Fruit fly (Drosophila melanogaster) whole organism, pupa: ENCODE measurements around the gene CG6441.

ENCODE experiments used
- CG10348 ChIP-seq: fragments of 200-800 bp; sonication (Bioruptor generic); IDR thresholded peaks from 2 replicates; pipeline ENCODE4 v1.3.6; 2022; ENCODE audit warnings: missing biosample characterization, missing genetic modification characterization
- CG12605 ChIP-seq: fragments of 200-800 bp; sonication (Bioruptor generic); IDR thresholded peaks from 2 replicates; pipeline ENCODE4 v1.3.6; 2022; ENCODE audit warnings: missing biosample characterization, missing genetic modification characterization
- CG13204 ChIP-seq: fragments of 200-800 bp; sonication (Bioruptor generic); optimal IDR thresholded peaks from 2 replicates; lab custom pipeline; 2018; ENCODE audit warnings: missing biosample characterization, mild to moderate bottlenecking, missing genetic modification characterization, moderate library complexity
- CG14655 ChIP-seq: fragments of 200-800 bp; sonication (Bioruptor generic); optimal IDR thresholded peaks from 3 replicates; lab custom pipeline; 2017; ENCODE audit warnings: mild to moderate bottlenecking, missing biosample characterization, missing genetic modification reagents, missing genetic modification characterization
- CG15710 ChIP-seq: fragments of 200-800 bp; sonication (Bioruptor generic); optimal IDR thresholded peaks from 2 replicates; lab custom pipeline; 2018; ENCODE audit warnings: missing biosample characterization, mild to moderate bottlenecking, missing genetic modification characterization, moderate library complexity
- CG17806 ChIP-seq: fragments of 200-800 bp; sonication (Bioruptor generic); optimal IDR thresholded peaks from 2 replicates; lab custom pipeline; 2018; ENCODE audit warnings: missing biosample characterization, mild to moderate bottlenecking, missing genetic modification characterization, moderate library complexity
- CG32121 ChIP-seq: fragments of 200-800 bp; sonication (Bioruptor generic); IDR thresholded peaks from 2 replicates; pipeline ENCODE4 v1.3.6; 2022; ENCODE audit warnings: missing biosample characterization, missing genetic modification characterization
- CG34367 ChIP-seq: fragments of 200-800 bp; sonication (Bioruptor generic); optimal IDR thresholded peaks from 2 replicates; lab custom pipeline; 2018; ENCODE audit warnings: missing biosample characterization, mild to moderate bottlenecking, missing genetic modification characterization
- CG4496 ChIP-seq: fragments of 200-800 bp; sonication (Bioruptor generic); IDR thresholded peaks from 3 replicates; pipeline ENCODE4 v1.3.6; 2022; ENCODE audit warnings: missing biosample characterization, missing genetic modification characterization
- CG8159 ChIP-seq: fragments of 200-800 bp; sonication (Bioruptor generic); optimal IDR thresholded peaks from 3 replicates; lab custom pipeline; 2018; ENCODE audit warnings: missing biosample characterization, mild to moderate bottlenecking, missing genetic modification characterization, moderate library complexity
- CG8301 ChIP-seq: fragments of 200-800 bp; sonication (Bioruptor generic); optimal IDR thresholded peaks from 2 replicates; lab custom pipeline; 2018; ENCODE audit warnings: missing biosample characterization, mild to moderate bottlenecking, missing genetic modification characterization
- CG9948 ChIP-seq: fragments of 200-800 bp; sonication (Bioruptor generic); optimal IDR thresholded peaks from 2 replicates; lab custom pipeline; 2018; ENCODE audit warnings: missing biosample characterization, mild to moderate bottlenecking, missing genetic modification characterization, moderate library complexity
- D1 ChIP-seq: fragments of 200-800 bp; sonication (Bioruptor generic); optimal IDR thresholded peaks from 2 replicates; lab custom pipeline; 2018; ENCODE audit warnings: missing biosample characterization, mild to moderate bottlenecking, missing genetic modification characterization, moderate library complexity
- EcR ChIP-seq: fragments of 200-800 bp; sonication (Bioruptor generic); optimal IDR thresholded peaks from 3 replicates; lab custom pipeline; 2019; ENCODE audit warnings: missing biosample characterization, missing genetic modification characterization, mild to moderate bottlenecking, moderate library complexity, missing genetic modification reagents
- Ets98B ChIP-seq: fragments of 200-800 bp; sonication (Bioruptor generic); IDR thresholded peaks from 2 replicates; pipeline ENCODE4 v1.3.6; 2022; ENCODE audit warnings: missing biosample characterization, missing genetic modification characterization
- Pif1B ChIP-seq: fragments of 200-800 bp; sonication (Bioruptor generic); optimal IDR thresholded peaks from 3 replicates; lab custom pipeline; 2016; ENCODE audit warnings: missing biosample characterization, missing genetic modification characterization
- Snoo ChIP-seq: fragments of 200-800 bp; sonication (Bioruptor generic); optimal IDR thresholded peaks from 3 replicates; lab custom pipeline; 2017; ENCODE audit warnings: missing biosample characterization, mild to moderate bottlenecking, missing genetic modification characterization, inconsistent platforms
- fd96Ca ChIP-seq: fragments of 200-800 bp; sonication (Bioruptor generic); IDR thresholded peaks from 3 replicates; pipeline ENCODE4 v1.3.6; 2022; ENCODE audit warnings: missing biosample characterization, missing genetic modification characterization
- gl ChIP-seq: fragments of 200-800 bp; sonication (Bioruptor generic); optimal IDR thresholded peaks from 2 replicates; lab custom pipeline; 2018; ENCODE audit warnings: missing biosample characterization, mild to moderate bottlenecking, missing genetic modification characterization
- rn ChIP-seq: fragments of 200-800 bp; sonication (Bioruptor generic); IDR thresholded peaks from 2 replicates; pipeline ENCODE4 v1.3.6; 2022; ENCODE audit warnings: missing biosample characterization, missing genetic modification characterization

The CG6441 gene

DNA sequence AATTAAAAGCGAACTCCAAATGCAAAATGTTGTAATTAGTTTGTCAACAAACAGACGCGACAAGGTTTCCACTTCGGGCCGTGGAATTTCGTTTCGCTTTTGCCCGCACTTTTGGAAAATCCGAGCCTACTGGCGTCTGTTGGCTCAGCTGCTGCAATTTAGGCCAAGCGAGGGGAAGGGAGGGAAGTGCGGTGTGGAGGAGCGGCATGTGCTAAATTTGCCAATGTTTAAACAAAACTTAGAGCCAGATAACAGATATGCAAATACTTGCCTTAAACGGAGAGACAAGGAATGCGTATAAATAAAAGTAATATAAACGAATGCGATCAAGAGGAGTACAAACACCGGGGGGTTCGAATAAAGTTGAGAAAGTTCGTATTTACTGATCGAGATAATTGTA, 49.1 kb downstream of the CG6441 start:
- TF ChIP-seq CG32121 (no peak), gl (tag; lab: Kevin White, UChicago) (no peak), CG4496 (GFP tag; lab: Robert Waterston, UW) (0 out of 3 replicates have a peak, but pooled peaks have one; percentile 24), CG13204 (GFP tag; lab: Kevin White, UChicago) (no peak), D1 (tag; lab: Kevin White, UChicago) (no peak)
- TF ChIP-seq, all 21 proteins: peak for 1

dm6 chr2L:7525123-7525874, 50.8 kb downstream of the CG6441 start:
- TF ChIP-seq CG9948 (tag; lab: Kevin White, UChicago) (no peak), CG14655 (GFP tag; lab: Kevin White, UChicago) (no peak), CG12605 (GFP tag; lab: Robert Waterston, UW) (no peak), D1 (tag; lab: Kevin White, UChicago) (no peak), CG17806 (tag; lab: Kevin White, UChicago) (no peak), CG10348 (GFP tag; lab: Robert Waterston, UW) (no peak), Snoo (tag; lab: Kevin White, UChicago) (no peak), EcR (GFP tag; lab: Kevin White, UChicago) (no peak), CG32121 (no peak), rn (no peak), CG34367 (no peak), CG4496 (GFP tag; lab: Robert Waterston, UW) (no peak), Pif1B (GFP tag; lab: Kevin White, UChicago) (no peak), CG8301 (no peak), CG13204 (GFP tag; lab: Kevin White, UChicago) (no peak), CG15710 (tag; lab: Kevin White, UChicago) (no peak), Ets98B (GFP tag; lab: Robert Waterston, UW) (no peak)

- TF ChIP-seq EcR (GFP tag; lab: Kevin White, UChicago) (no peak), CG4496 (GFP tag; lab: Robert Waterston, UW) (no peak), fd96Ca (GFP tag; lab: Robert Waterston, UW) (no peak), CG17806 (tag; lab: Kevin White, UChicago) (no peak), CG8159 (tag; lab: Kevin White, UChicago) (no peak), CG32121 (no peak), CG9948 (tag; lab: Kevin White, UChicago) (no peak), Ets98B (GFP tag; lab: Robert Waterston, UW) (no peak), CG10348 (GFP tag; lab: Robert Waterston, UW) (no peak), CG12605 (GFP tag; lab: Robert Waterston, UW) (no peak), CG8301 (no peak)
These were observed 51.6 kb downstream of the CG6441 start for dm6 chr2L:7526129-7526528.
